Worm (Caenorhabditis elegans) whole organism, L1 larva: Measurements from ENCODE around the gene T27E4.7.

Experiments used
- C34B4.2 ChIP-seq: sonication (generic microtip); optimal IDR thresholded peaks from 2 replicates; lab custom pipeline; 2017; ENCODE audit warnings: mild to moderate bottlenecking, missing genetic modification characterization, missing compliant biosample characterization
- Y116A8C.19 ChIP-seq: sonication (generic microtip); optimal IDR thresholded peaks from 2 replicates; lab custom pipeline; 2016; ENCODE audit warnings: missing compliant biosample characterization, missing genetic modification characterization, borderline replicate concordance
- blmp-1 ChIP-seq: fragments of 150-350 bp; optimal IDR thresholded peaks from 2 replicates; lab custom pipeline; 2014; ENCODE audit warnings: missing biosample characterization, missing genetic modification characterization
- dsc-1 ChIP-seq: sonication (generic microtip); optimal IDR thresholded peaks from 2 replicates; lab custom pipeline; 2016; ENCODE audit warnings: mild to moderate bottlenecking, missing genetic modification characterization, missing compliant biosample characterization
- efl-1 ChIP-seq, 4 experiments: fragments of 150-350 bp; optimal IDR thresholded peaks in 3 of 4; peaks in 1 of 4; 1 replicate in 1 of 4; 2 replicates in 3 of 4; lab custom pipeline; 2014; ENCODE audit warnings: missing biosample characterization in 2 of 4, missing genetic modification characterization in 2 of 4, missing genetic modification reagents in 2 of 4
- efl-3 ChIP-seq: fragments of 200-800 bp; sonication (Bioruptor generic); optimal IDR thresholded peaks from 2 replicates; lab custom pipeline; 2018; ENCODE audit warnings: mild to moderate bottlenecking, missing genetic modification characterization, missing compliant biosample characterization
- egl-13 ChIP-seq: sonication (generic microtip); optimal IDR thresholded peaks from 2 replicates; lab custom pipeline; 2016; ENCODE audit warnings: missing genotype, missing genetic modification reagents, missing genetic modification characterization, missing compliant biosample characterization
- egl-27 ChIP-seq, 2 experiments: fragments of 150-350 bp in 1 of 2; sonication (generic microtip); optimal IDR thresholded peaks; 3 replicates each; lab custom pipeline; 2017 to 2018; ENCODE audit warnings: missing biosample characterization in 2 of 2, missing genetic modification characterization in 2 of 2, missing genetic modification reagents in 2 of 2
- elt-2 ChIP-seq: sonication (generic microtip); optimal IDR thresholded peaks from 2 replicates; lab custom pipeline; 2016; ENCODE audit warnings: missing genetic modification characterization, mild to moderate bottlenecking, inconsistent platforms, missing compliant biosample characterization, missing genetic modification reagents
- elt-3 ChIP-seq, 6 experiments: fragments of 150-350 bp in 1 of 6; sonication (generic microtip); optimal IDR thresholded peaks; 2 replicates each; lab custom pipeline; 2017 to 2018; ENCODE audit warnings: missing biosample characterization in 6 of 6, missing genetic modification characterization in 6 of 6, inconsistent platforms in 1 of 6
- fkh-10 ChIP-seq: sonication (generic microtip); optimal IDR thresholded peaks from 2 replicates; lab custom pipeline; 2017; ENCODE audit warnings: missing biosample characterization, missing genetic modification reagents, missing genetic modification characterization
- fkh-8 ChIP-seq: sonication (generic microtip); optimal IDR thresholded peaks from 2 replicates; lab custom pipeline; 2016; ENCODE audit warnings: mild to moderate bottlenecking, missing genetic modification characterization, missing compliant biosample characterization
- fos-1 ChIP-seq: fragments of 150-350 bp; optimal IDR thresholded peaks from 2 replicates; lab custom pipeline; 2014; ENCODE audit warnings: missing biosample characterization, missing genetic modification characterization
- hpl-2 ChIP-seq: fragments of 150-350 bp; optimal IDR thresholded peaks from 2 replicates; lab custom pipeline; 2014; ENCODE audit warnings: missing biosample characterization, missing genetic modification reagents, missing genetic modification characterization
- irx-1 ChIP-seq: sonication (generic microtip); optimal IDR thresholded peaks from 2 replicates; lab custom pipeline; 2016; ENCODE audit warnings: missing genetic modification characterization, missing compliant biosample characterization
- jun-1 ChIP-seq: fragments of 150-350 bp; optimal IDR thresholded peaks from 2 replicates; lab custom pipeline; 2014; ENCODE audit warnings: missing biosample characterization, missing genetic modification reagents, missing genetic modification characterization
- lin-13 ChIP-seq: fragments of 150-350 bp; optimal IDR thresholded peaks from 2 replicates; lab custom pipeline; 2014; ENCODE audit warnings: missing biosample characterization, missing genetic modification reagents, missing genetic modification characterization
- lin-14 ChIP-seq: fragments of 200-800 bp; sonication (Bioruptor generic); optimal IDR thresholded peaks from 2 replicates; lab custom pipeline; 2018; ENCODE audit warnings: mild to moderate bottlenecking, missing genetic modification characterization, moderate library complexity, missing compliant biosample characterization
- lin-35 ChIP-seq, 2 experiments: fragments of 150-350 bp; optimal IDR thresholded peaks; 2 replicates each; lab custom pipeline; 2014; ENCODE audit warnings: missing biosample characterization in 2 of 2, missing genetic modification characterization in 2 of 2, missing genetic modification reagents in 2 of 2
- lin-39 ChIP-seq: fragments of 150-350 bp; optimal IDR thresholded peaks from 2 replicates; lab custom pipeline; 2014; ENCODE audit warnings: missing biosample characterization, missing genetic modification reagents, missing genetic modification characterization
- lsy-2 ChIP-seq, 2 experiments: fragments of 150-350 bp; optimal IDR thresholded peaks; 2 replicates each; lab custom pipeline; 2014; ENCODE audit warnings: missing biosample characterization in 2 of 2, missing genetic modification characterization in 2 of 2
- mab-9 ChIP-seq: fragments of 200-800 bp; sonication (Bioruptor generic); IDR thresholded peaks from 2 replicates; pipeline ENCODE4 v1.3.6; 2022; ENCODE audit warnings: missing genetic modification reagents, missing genetic modification characterization, missing compliant biosample characterization
- mdl-1 ChIP-seq, 2 experiments: fragments of 150-350 bp; optimal IDR thresholded peaks; 2 replicates each; lab custom pipeline; 2014 to 2017; ENCODE audit warnings: missing biosample characterization in 2 of 2, missing genetic modification characterization in 2 of 2, inconsistent platforms in 1 of 2
- mep-1 ChIP-seq: fragments of 150-350 bp; optimal IDR thresholded peaks from 2 replicates; lab custom pipeline; 2014; ENCODE audit warnings: missing biosample characterization, missing genetic modification characterization
- nhr-19 ChIP-seq: fragments of 200-800 bp; sonication (Bioruptor generic); conservative IDR thresholded peaks from 2 replicates; pipeline ENCODE4 v1.3.6; 2022; ENCODE audit warnings: missing genetic modification characterization, missing compliant biosample characterization
- nhr-20 ChIP-seq: sonication (generic microtip); optimal IDR thresholded peaks from 2 replicates; lab custom pipeline; 2016; ENCODE audit warnings: mild to moderate bottlenecking, missing genetic modification characterization, missing compliant biosample characterization
- nhr-47 ChIP-seq: sonication (generic microtip); optimal IDR thresholded peaks from 2 replicates; lab custom pipeline; 2016; ENCODE audit warnings: mild to moderate bottlenecking, missing genetic modification characterization, moderate library complexity, missing compliant biosample characterization
- nhr-71 ChIP-seq: sonication (generic microtip); optimal IDR thresholded peaks from 2 replicates; lab custom pipeline; 2016; ENCODE audit warnings: mild to moderate bottlenecking, missing genetic modification characterization, moderate library complexity, missing compliant biosample characterization
- nhr-76 ChIP-seq: sonication (generic microtip); optimal IDR thresholded peaks from 2 replicates; lab custom pipeline; 2017; ENCODE audit warnings: missing biosample characterization, missing genetic modification characterization
- nhr-84 ChIP-seq: sonication (generic microtip); optimal IDR thresholded peaks from 2 replicates; lab custom pipeline; 2017; ENCODE audit warnings: missing biosample characterization, missing genetic modification characterization
- nhr-85 ChIP-seq: sonication (generic microtip); peaks from one replicate; lab custom pipeline; 2016; ENCODE audit warnings: missing genetic modification characterization, inconsistent platforms, missing compliant biosample characterization
- nhr-90 ChIP-seq: sonication (generic microtip); optimal IDR thresholded peaks from 2 replicates; lab custom pipeline; 2016; ENCODE audit warnings: mild to moderate bottlenecking, missing genetic modification characterization, missing compliant biosample characterization; ENCODE audit not compliant: poor library complexity
- pax-3 ChIP-seq: fragments of 200-800 bp; sonication (Bioruptor generic); optimal IDR thresholded peaks from 2 replicates; lab custom pipeline; 2018; ENCODE audit warnings: mild to moderate bottlenecking, missing genetic modification characterization, moderate library complexity, missing compliant biosample characterization
- pqm-1 ChIP-seq: sonication (generic microtip); optimal IDR thresholded peaks from 3 replicates; lab custom pipeline; 2017; ENCODE audit warnings: missing biosample characterization, missing genetic modification characterization
- skn-1 ChIP-seq: fragments of 150-350 bp; optimal IDR thresholded peaks from 2 replicates; lab custom pipeline; 2014; ENCODE audit warnings: missing biosample characterization, missing genetic modification characterization
- snu-23 ChIP-seq: sonication (generic microtip); optimal IDR thresholded peaks from 2 replicates; lab custom pipeline; 2016; ENCODE audit warnings: missing genetic modification characterization, missing compliant biosample characterization
- sox-4 ChIP-seq: sonication (generic microtip); optimal IDR thresholded peaks from 2 replicates; lab custom pipeline; 2016; ENCODE audit warnings: missing genetic modification characterization, missing compliant biosample characterization
- tbx-2 ChIP-seq: sonication (generic microtip); optimal IDR thresholded peaks from 2 replicates; lab custom pipeline; 2016; ENCODE audit warnings: missing genetic modification characterization, missing compliant biosample characterization
- tlp-1 ChIP-seq: fragments of 150-350 bp; optimal IDR thresholded peaks from 2 replicates; lab custom pipeline; 2014; ENCODE audit warnings: missing biosample characterization, missing genetic modification characterization
- unc-130 ChIP-seq: fragments of 150-350 bp; optimal IDR thresholded peaks from 2 replicates; lab custom pipeline; 2017; ENCODE audit warnings: missing biosample characterization, missing genetic modification characterization, inconsistent platforms
- unc-30 ChIP-seq: sonication (generic microtip); optimal IDR thresholded peaks from 2 replicates; lab custom pipeline; 2017; ENCODE audit warnings: missing biosample characterization, missing genetic modification characterization
- unc-86 ChIP-seq: sonication (generic microtip); optimal IDR thresholded peaks from 2 replicates; lab custom pipeline; 2016; ENCODE audit warnings: missing genetic modification characterization, missing compliant biosample characterization
- zag-1 ChIP-seq: fragments of 150-350 bp; optimal IDR thresholded peaks from 2 replicates; lab custom pipeline; 2014; ENCODE audit warnings: missing biosample characterization, missing genetic modification characterization
- ztf-11 ChIP-seq, 2 experiments: sonication (generic microtip); optimal IDR thresholded peaks; 2 replicates each; lab custom pipeline; 2016 to 2017; ENCODE audit warnings: missing genetic modification characterization in 2 of 2, missing biosample characterization in 1 of 2, missing compliant biosample characterization in 1 of 2

T27E4.7 gene

DNA sequence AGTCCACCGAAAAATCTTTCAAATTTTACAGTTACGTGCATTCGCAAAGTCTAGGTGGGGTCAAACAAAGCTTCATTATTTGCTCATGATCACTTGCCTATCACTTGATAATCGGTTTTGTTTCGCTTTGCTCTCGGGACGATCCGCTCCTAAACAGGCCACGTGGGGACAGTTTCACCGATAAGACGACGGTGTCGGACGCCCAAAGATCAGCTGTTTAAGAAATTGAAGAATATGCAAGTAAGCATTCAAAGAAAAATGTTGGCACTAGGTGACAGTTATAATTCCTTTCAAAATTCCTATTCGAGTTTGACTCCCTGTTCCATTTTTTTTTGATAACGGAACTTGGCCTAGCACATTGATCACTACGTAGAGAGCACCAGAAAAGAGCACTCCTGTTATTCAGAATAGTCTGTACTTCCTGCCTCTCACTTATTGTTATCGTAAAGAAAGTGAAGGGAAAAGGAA lies 3.9 kb upstream of the T27E4.7 start (continued):
- TF ChIP-seq lin-13 (GFP tag; lab: Kevin White, UChicago) (no peak), fkh-8 (tag; lab: Kevin White, UChicago) (no peak), elt-3 (tag; optimal IDR thresholded peaks at IDR 0.05; lab: Kevin White, UChicago) (no peak), unc-130 (no peak), zag-1 (tag; lab: Kevin White, UChicago) (no peak), nhr-84 (no peak), pax-3 (tag; lab: Kevin White, UChicago) (no peak), lin-14 (peak; percentile 11), efl-3 (GFP tag; lab: Kevin White, UChicago) (no peak), mab-9 (GFP tag; lab: Robert Waterston, UW) (no peak), dsc-1 (tag; lab: Kevin White, UChicago) (no peak), hpl-2 (GFP tag; lab: Kevin White, UChicago) (no peak), unc-30 (tag; lab: Kevin White, UChicago) (no peak), snu-23 (GFP tag; lab: Kevin White, UChicago) (no peak), irx-1 (no peak), nhr-47 (tag; lab: Kevin White, UChicago) (no peak), mdl-1 (tag; optimal IDR thresholded peaks at IDR 0.05; lab: Kevin White, UChicago) (peak in 1 of 2 experiments; percentile 65), tlp-1 (tag; lab: Kevin White, UChicago) (no peak), jun-1 (tag; lab: Kevin White, UChicago) (no peak)

DNA sequence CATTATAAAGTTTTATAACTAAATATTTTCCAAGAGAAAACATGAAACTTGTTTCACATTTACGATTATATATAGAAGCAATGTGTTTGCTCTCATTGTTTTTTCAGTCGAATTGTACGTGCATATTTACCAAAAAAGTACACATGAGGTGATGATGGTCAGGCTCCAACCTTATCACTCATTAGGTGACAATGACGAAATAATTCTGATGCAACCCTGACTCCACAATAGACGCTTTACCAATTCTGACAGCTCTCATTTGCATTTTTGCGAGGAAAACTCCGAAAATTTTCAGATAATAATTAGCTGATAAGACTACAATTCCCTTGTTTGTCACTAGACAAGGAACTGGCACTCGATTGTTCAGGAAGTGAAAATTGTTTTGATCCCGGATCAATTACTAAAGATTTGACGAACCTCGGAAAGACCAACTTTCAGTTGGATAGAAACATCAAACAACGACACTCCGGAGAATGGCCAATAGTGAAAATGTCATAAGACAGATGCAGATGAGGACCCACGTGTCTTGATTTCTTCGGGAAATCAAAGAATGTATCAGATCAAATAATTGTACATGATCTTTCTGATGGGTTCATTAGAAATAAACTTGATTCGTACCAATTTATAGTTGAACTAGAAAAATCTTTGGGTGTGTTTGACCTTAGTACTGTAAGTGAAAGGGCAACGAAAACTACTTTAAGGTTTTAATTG lies 2.8 kb upstream of the T27E4.7 start:
- TF ChIP-seq snu-23 (GFP tag; lab: Kevin White, UChicago), result peak; percentile 37
- peak; percentile 35 for TF ChIP-seq lin-14
- peak in 1 of 2 experiments; percentile 45 for TF ChIP-seq mdl-1 (tag; optimal IDR thresholded peaks at IDR 0.05; lab: Kevin White, UChicago)
- peak; percentile 87 for TF ChIP-seq blmp-1
- TF ChIP-seq mab-9 (GFP tag; lab: Robert Waterston, UW), result no peak
- TF ChIP-seq sox-4 (tag; lab: Kevin White, UChicago), result no peak
- TF ChIP-seq nhr-71, result peak; percentile 37
- no peak for TF ChIP-seq zag-1 (tag; lab: Kevin White, UChicago)
- no peak for TF ChIP-seq fkh-10
- peak; percentile 19 for TF ChIP-seq unc-130
- peak; percentile 81 for TF ChIP-seq nhr-20 (tag; lab: Kevin White, UChicago)
- TF ChIP-seq lin-35 (GFP tag; optimal IDR thresholded peaks at IDR 0.05; lab: Kevin White, UChicago), result peak in 1 of 2 experiments; percentile 70
- no peak for TF ChIP-seq Y116A8C.19
- TF ChIP-seq nhr-90 (tag; lab: Kevin White, UChicago), result peak; percentile 1
- peak; percentile 78 for TF ChIP-seq nhr-85 (tag; lab: Kevin White, UChicago)
- peak; percentile 61 for TF ChIP-seq nhr-19 (GFP tag; lab: Robert Waterston, UW)
- no peak for TF ChIP-seq nhr-84
- no peak for TF ChIP-seq unc-86 (tag; lab: Kevin White, UChicago)
- peak; percentile 22 for TF ChIP-seq skn-1 (tag; lab: Kevin White, UChicago)
- TF ChIP-seq tbx-2 (tag; lab: Kevin White, UChicago), result peak; percentile 9
- peak in 1 of 6 experiments; percentile 69 for TF ChIP-seq elt-3 (tag; optimal IDR thresholded peaks at IDR 0.05; lab: Kevin White, UChicago)
- TF ChIP-seq C34B4.2, result no peak
- peak; percentile 26 for TF ChIP-seq jun-1 (tag; lab: Kevin White, UChicago)
- peak; percentile 75 for TF ChIP-seq elt-2 (tag; lab: Kevin White, UChicago)

DNA sequence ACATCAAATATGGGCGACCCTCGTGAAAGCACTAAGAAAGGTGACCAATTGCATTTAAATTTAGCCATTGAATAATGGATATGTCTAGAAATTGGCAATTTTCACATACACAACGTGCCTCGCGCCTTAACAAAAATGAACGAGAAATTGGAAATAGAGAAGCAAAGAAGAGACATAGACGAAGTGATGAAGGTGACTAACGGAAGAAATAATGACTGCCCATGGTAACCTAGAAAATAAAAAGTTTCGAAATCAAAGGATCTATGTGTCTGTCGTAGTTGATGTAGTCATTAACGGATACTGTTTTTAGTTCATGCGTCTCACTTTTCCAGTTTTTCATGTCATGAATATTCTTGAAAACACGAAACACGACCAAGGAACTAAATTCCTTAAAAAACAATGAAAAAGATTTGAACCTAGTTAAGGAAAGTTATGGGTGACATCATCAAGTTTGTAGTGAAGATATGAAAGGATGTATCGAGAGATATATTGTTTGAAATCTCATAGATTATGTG lies 2.0 kb upstream of the T27E4.7 start:
- TF ChIP-seq lsy-2 (tag; optimal IDR thresholded peaks at IDR 0.05; lab: Kevin White, UChicago) (no peak), efl-1 (optimal IDR thresholded peaks at IDR 0.05; lab: Kevin White, UChicago) (no peak), efl-1 (GFP tag; optimal IDR thresholded peaks at IDR 0.05 in 1 of 2; lab: Kevin White, UChicago) (peak in 1 of 2 experiments; percentile 73), fos-1 (tag; lab: Kevin White, UChicago) (peak; percentile 3), egl-13 (no peak), nhr-85 (tag; lab: Kevin White, UChicago) (peak; percentile 90), mep-1 (tag; lab: Kevin White, UChicago) (no peak), lin-39 (tag; lab: Kevin White, UChicago) (no peak), lin-14 (peak; percentile 32), pqm-1 (no peak), blmp-1 (peak; percentile 25), ztf-11 (tag; optimal IDR thresholded peaks at IDR 0.05; lab: Kevin White, UChicago) (no peak), egl-27 (tag; optimal IDR thresholded peaks at IDR 0.05; lab: Kevin White, UChicago) (no peak), pax-3 (tag; lab: Kevin White, UChicago) (no peak), nhr-76 (tag; lab: Kevin White, UChicago) (no peak)
